Fruit fly (Drosophila melanogaster) whole organism, embryonic: ENCODE data around the gene Snx17.
A peak's percentile ranks its signal among the peaks of the same experiment; 100 is the strongest.

ENCODE experiments used
- Bgb ChIP-seq: fragments of 200-800 bp; sonication (Bioruptor generic); IDR thresholded peaks from 2 replicates; pipeline ENCODE4 v1.3.6; 2022; ENCODE audit warnings: missing biosample characterization, missing genetic modification characterization; ENCODE audit not compliant: partially characterized antibody
- CG10366 ChIP-seq: fragments of 200-800 bp; sonication (Bioruptor generic); IDR thresholded peaks from 2 replicates; pipeline ENCODE4 v1.3.6; 2022; ENCODE audit warnings: missing biosample characterization, missing genetic modification characterization
- CG10543 ChIP-seq: fragments of 200-800 bp; sonication (Bioruptor generic); optimal IDR thresholded peaks from 3 replicates; lab custom pipeline; 2017; ENCODE audit warnings: missing biosample characterization, mild to moderate bottlenecking, missing genetic modification characterization, moderate library complexity
- CG11560 ChIP-seq: fragments of 200-800 bp; sonication (Bioruptor generic); IDR thresholded peaks from 3 replicates; pipeline ENCODE4 v1.3.6; 2022; ENCODE audit warnings: missing biosample characterization, missing genetic modification characterization
- CG12769 ChIP-seq: fragments of 200-800 bp; sonication (Bioruptor generic); optimal IDR thresholded peaks from 2 replicates; lab custom pipeline; 2019; ENCODE audit warnings: missing biosample characterization, mild to moderate bottlenecking, missing genetic modification characterization, moderate library complexity
- CG13123 ChIP-seq: fragments of 200-800 bp; sonication (Bioruptor generic); optimal IDR thresholded peaks from 2 replicates; lab custom pipeline; 2016; ENCODE audit warnings: missing biosample characterization, missing genetic modification characterization
- CG15011 ChIP-seq: fragments of 200-800 bp; sonication (Bioruptor generic); optimal IDR thresholded peaks from 3 replicates; lab custom pipeline; 2018; ENCODE audit warnings: missing biosample characterization, mild to moderate bottlenecking, missing genetic modification characterization
- CG17361 ChIP-seq: fragments of 200-800 bp; sonication (Bioruptor generic); IDR thresholded peaks from 3 replicates; pipeline ENCODE4 v1.3.6; 2022; ENCODE audit warnings: missing biosample characterization, missing genetic modification characterization
- CG17568 ChIP-seq: fragments of 200-800 bp; sonication (Bioruptor generic); optimal IDR thresholded peaks from 2 replicates; lab custom pipeline; 2018; ENCODE audit warnings: missing biosample characterization, mild to moderate bottlenecking, missing genetic modification characterization, moderate library complexity
- CG2875 ChIP-seq: fragments of 200-800 bp; sonication (Bioruptor generic); optimal IDR thresholded peaks from 2 replicates; lab custom pipeline; 2017; ENCODE audit warnings: missing biosample characterization, mild to moderate bottlenecking, missing genetic modification characterization, missing genetic modification reagents
- CG8089 ChIP-seq: fragments of 200-800 bp; sonication (Bioruptor generic); optimal IDR thresholded peaks from 3 replicates; lab custom pipeline; 2016; ENCODE audit warnings: missing biosample characterization, missing genetic modification characterization
- CG9727 ChIP-seq: fragments of 200-800 bp; sonication (Bioruptor generic); optimal IDR thresholded peaks from 3 replicates; lab custom pipeline; 2017; ENCODE audit warnings: missing biosample characterization, mild to moderate bottlenecking, missing genetic modification characterization
- CHES-1-like ChIP-seq: fragments of 200-800 bp; sonication (Bioruptor generic); optimal IDR thresholded peaks from 2 replicates; lab custom pipeline; 2016; ENCODE audit warnings: missing biosample characterization, missing genetic modification characterization
- CoRest ChIP-seq: fragments of 200-800 bp; sonication (Bioruptor generic); optimal IDR thresholded peaks from 3 replicates; lab custom pipeline; 2018; ENCODE audit warnings: missing biosample characterization, mild to moderate bottlenecking, missing genetic modification characterization, moderate library complexity
- Eip74EF ChIP-seq, 2 experiments: fragments of 200-800 bp in 1 of 2; fragments of >200 bp in 1 of 2; sonication (Bioruptor generic) in 1 of 2; optimal IDR thresholded peaks; 2 replicates each; lab custom pipeline; 2017 to 2019; ENCODE audit warnings: missing biosample characterization in 2 of 2, missing genetic modification characterization in 2 of 2, mild to moderate bottlenecking in 1 of 2, moderate library complexity in 1 of 2
- Elba2 ChIP-seq: fragments of 200-800 bp; sonication (Bioruptor generic); optimal IDR thresholded peaks from 3 replicates; lab custom pipeline; 2016; ENCODE audit warnings: missing biosample characterization, missing genetic modification characterization
- Fer3 ChIP-seq: fragments of 200-800 bp; sonication (Bioruptor generic); optimal IDR thresholded peaks from 2 replicates; lab custom pipeline; 2018; ENCODE audit warnings: missing biosample characterization, mild to moderate bottlenecking, missing genetic modification characterization, moderate library complexity
- H15 ChIP-seq: fragments of 200-800 bp; sonication (Bioruptor generic); IDR thresholded peaks from 3 replicates; pipeline ENCODE4 v1.3.6; 2022; ENCODE audit warnings: missing biosample characterization, missing genetic modification characterization
- H2.0 ChIP-seq: fragments of 200-800 bp; sonication (Bioruptor generic); IDR thresholded peaks from 2 replicates; pipeline ENCODE4 v1.3.6; 2022; ENCODE audit warnings: missing biosample characterization, missing genetic modification characterization
- Hmx ChIP-seq: fragments of 200-800 bp; sonication (Bioruptor generic); optimal IDR thresholded peaks from 2 replicates; lab custom pipeline; 2016; ENCODE audit warnings: missing biosample characterization, missing genetic modification characterization
- Hsf ChIP-seq: fragments of 200-800 bp; sonication (Bioruptor generic); optimal IDR thresholded peaks from 3 replicates; lab custom pipeline; 2016; ENCODE audit warnings: missing biosample characterization, missing genetic modification characterization
- Kr ChIP-seq: fragments of 200-800 bp; sonication (Bioruptor generic); optimal IDR thresholded peaks from 2 replicates; lab custom pipeline; 2017; ENCODE audit warnings: missing biosample characterization, mild to moderate bottlenecking, missing genetic modification characterization
- Meics ChIP-seq: fragments of 200-800 bp; sonication (Bioruptor generic); optimal IDR thresholded peaks from 2 replicates; lab custom pipeline; 2017; ENCODE audit warnings: missing biosample characterization, mild to moderate bottlenecking, missing genetic modification characterization
- Nf-YC ChIP-seq: fragments of 200-800 bp; optimal IDR thresholded peaks from 3 replicates; lab custom pipeline; 2019; ENCODE audit warnings: missing biosample characterization, mild to moderate bottlenecking, missing genetic modification characterization, moderate library complexity
- Opbp ChIP-seq: fragments of 200-800 bp; sonication (Bioruptor generic); IDR thresholded peaks from 3 replicates; pipeline ENCODE4 v1.3.6; 2022; ENCODE audit warnings: missing biosample characterization, missing genetic modification characterization; ENCODE audit not compliant: partially characterized antibody
- Poxn ChIP-seq: fragments of 200-800 bp; sonication (Bioruptor generic); IDR thresholded peaks from 2 replicates; pipeline ENCODE4 v1.3.6; 2022; ENCODE audit warnings: missing biosample characterization, missing genetic modification characterization
- Scr ChIP-seq: fragments of 200-800 bp; sonication (Bioruptor generic); IDR thresholded peaks from 2 replicates; pipeline ENCODE4 v1.3.6; 2022; ENCODE audit warnings: missing biosample characterization, missing genetic modification characterization; ENCODE audit not compliant: partially characterized antibody
- Sox102F ChIP-seq: fragments of 200-800 bp; sonication (Bioruptor generic); optimal IDR thresholded peaks from 2 replicates; lab custom pipeline; 2018; ENCODE audit warnings: missing biosample characterization, mild to moderate bottlenecking, missing genetic modification characterization, moderate library complexity
- bbx ChIP-seq: fragments of 200-800 bp; sonication (Bioruptor generic); IDR thresholded peaks from 2 replicates; pipeline ENCODE4 v1.3.6; 2022; ENCODE audit warnings: missing biosample characterization, missing genetic modification characterization; ENCODE audit not compliant: partially characterized antibody
- chm ChIP-seq: fragments of 200-800 bp; sonication (Bioruptor generic); IDR thresholded peaks from 2 replicates; pipeline ENCODE4 v1.3.6; 2022; ENCODE audit warnings: missing biosample characterization, missing genetic modification characterization
- dmrt11E ChIP-seq: fragments of 200-800 bp; sonication (Bioruptor generic); optimal IDR thresholded peaks from 3 replicates; lab custom pipeline; 2018; ENCODE audit warnings: missing biosample characterization, mild to moderate bottlenecking, missing genetic modification characterization, moderate library complexity
- eyg ChIP-seq: fragments of 200-800 bp; sonication (Bioruptor generic); optimal IDR thresholded peaks from 3 replicates; lab custom pipeline; 2016; ENCODE audit warnings: missing biosample characterization, missing genetic modification characterization
- fru ChIP-seq: fragments of >200 bp; optimal IDR thresholded peaks from 2 replicates; lab custom pipeline; 2017
- ham ChIP-seq: fragments of 200-800 bp; sonication (Bioruptor generic); IDR thresholded peaks from 2 replicates; pipeline ENCODE4 v1.3.6; 2022; ENCODE audit warnings: missing biosample characterization, missing genetic modification characterization
- hbn ChIP-seq: fragments of 200-800 bp; sonication (Bioruptor generic); IDR thresholded peaks from 2 replicates; pipeline ENCODE4 v1.3.6; 2022; ENCODE audit warnings: missing biosample characterization, missing genetic modification characterization; ENCODE audit not compliant: partially characterized antibody
- mirr ChIP-seq: fragments of 200-800 bp; sonication (Bioruptor generic); optimal IDR thresholded peaks from 3 replicates; lab custom pipeline; 2018; ENCODE audit warnings: missing biosample characterization, mild to moderate bottlenecking, missing genetic modification characterization
- nau ChIP-seq: fragments of 200-800 bp; sonication (Bioruptor generic); optimal IDR thresholded peaks from 3 replicates; lab custom pipeline; 2017; ENCODE audit warnings: missing biosample characterization, mild to moderate bottlenecking, missing genetic modification characterization, missing genetic modification reagents
- org-1 ChIP-seq: fragments of 200-800 bp; sonication (Bioruptor generic); optimal IDR thresholded peaks from 2 replicates; lab custom pipeline; 2017; ENCODE audit warnings: missing biosample characterization, missing genetic modification characterization
- repo ChIP-seq: fragments of 200-800 bp; sonication (Bioruptor generic); optimal IDR thresholded peaks from 2 replicates; lab custom pipeline; 2016; ENCODE audit warnings: missing biosample characterization, missing genetic modification characterization
- sc ChIP-seq, 3 experiments: fragments of >200 bp in 2 of 3; fragments of 200-800 bp in 1 of 3; sonication (Bioruptor generic) in 1 of 3; optimal IDR thresholded peaks; 2 replicates in 2 of 3; 3 replicates in 1 of 3; lab custom pipeline; 2017; ENCODE audit warnings: mild to moderate bottlenecking in 1 of 3, missing biosample characterization in 1 of 3, missing genetic modification characterization in 1 of 3, missing genetic modification reagents in 1 of 3
- scrt ChIP-seq: fragments of 200-800 bp; sonication (Bioruptor generic); optimal IDR thresholded peaks from 2 replicates; lab custom pipeline; 2018; ENCODE audit warnings: missing biosample characterization, mild to moderate bottlenecking, missing genetic modification characterization, moderate library complexity
- so ChIP-seq: fragments of 200-800 bp; sonication (Bioruptor generic); IDR thresholded peaks from 3 replicates; pipeline ENCODE4 v1.3.6; 2022; ENCODE audit warnings: missing biosample characterization, missing genetic modification characterization
- sug ChIP-seq: fragments of 200-800 bp; optimal IDR thresholded peaks from 2 replicates; lab custom pipeline; 2019; ENCODE audit warnings: missing biosample characterization, mild to moderate bottlenecking, missing genetic modification characterization, moderate library complexity
- tna ChIP-seq: fragments of 200-800 bp; sonication (Bioruptor generic); IDR thresholded peaks from 2 replicates; pipeline ENCODE4 v1.3.6; 2022; ENCODE audit warnings: missing biosample characterization, missing genetic modification characterization; ENCODE audit not compliant: partially characterized antibody
- trem ChIP-seq: fragments of 200-800 bp; optimal IDR thresholded peaks from 3 replicates; lab custom pipeline; 2019; ENCODE audit warnings: missing biosample characterization, mild to moderate bottlenecking, missing genetic modification characterization, moderate library complexity
- tx ChIP-seq: fragments of 200-800 bp; sonication (Bioruptor generic); optimal IDR thresholded peaks from 2 replicates; lab custom pipeline; 2016; ENCODE audit warnings: missing biosample characterization, missing genetic modification characterization
- unpg ChIP-seq: fragments of 200-800 bp; sonication (Bioruptor generic); optimal IDR thresholded peaks from 3 replicates; lab custom pipeline; 2018; ENCODE audit warnings: missing biosample characterization, mild to moderate bottlenecking, missing genetic modification characterization, moderate library complexity
- usp ChIP-seq: fragments of >200 bp; optimal IDR thresholded peaks from 2 replicates; lab custom pipeline; 2017; ENCODE audit warnings: missing biosample characterization, missing genetic modification characterization
- wdn ChIP-seq: fragments of 200-800 bp; sonication (Bioruptor generic); IDR thresholded peaks from 2 replicates; pipeline ENCODE4 v1.3.6; 2022; ENCODE audit warnings: missing biosample characterization, missing genetic modification characterization
- zen2 ChIP-seq: fragments of 200-800 bp; sonication (Bioruptor generic); IDR thresholded peaks from 3 replicates; pipeline ENCODE4 v1.3.6; 2022; ENCODE audit warnings: missing biosample characterization, missing genetic modification characterization; ENCODE audit not compliant: partially characterized antibody

Gene Snx17

dm6 chr2L:10249655-10250202, 43.0 kb upstream of the Snx17 start (continued):
- no peak for TF ChIP-seq unpg
- TF ChIP-seq Hmx (GFP tag; lab: Kevin White, UChicago), result no peak
- no peak for TF ChIP-seq wdn
- TF ChIP-seq usp (GFP tag; lab: Kevin White, UChicago), result no peak
- TF ChIP-seq zen2 (GFP tag; lab: Robert Waterston, UW), result no peak
- no peak for TF ChIP-seq fru
- peak; percentile 3 for TF ChIP-seq nau
- TF ChIP-seq org-1, result no peak
- no peak for TF ChIP-seq Nf-YC (tag; lab: Kevin White, UChicago)
- TF ChIP-seq H2.0 (GFP tag; lab: Robert Waterston, UW), result no peak
- TF ChIP-seq mirr, result no peak
- TF ChIP-seq CG17568 (GFP tag; lab: Kevin White, UChicago), result peak; percentile 66
- TF ChIP-seq CG11560, result no peak
- TF ChIP-seq tx, result no peak
- TF ChIP-seq CoRest (tag; lab: Kevin White, UChicago), result no peak
- TF ChIP-seq hbn (GFP tag; lab: Robert Waterston, UW), result no peak
- peak; percentile 27 for TF ChIP-seq CG2875 (GFP tag; lab: Kevin White, UChicago)
- no peak for TF ChIP-seq CG10543 (GFP tag; lab: Kevin White, UChicago)
- TF ChIP-seq Kr, result peak; percentile 49
- TF ChIP-seq repo (GFP tag; lab: Kevin White, UChicago), result no peak
- TF ChIP-seq tna, result no peak
- TF ChIP-seq Bgb (GFP tag; lab: Robert Waterston, UW), result no peak
- TF ChIP-seq ham (GFP tag; lab: Robert Waterston, UW), result no peak
- TF ChIP-seq CG13123 (GFP tag; lab: Kevin White, UChicago), result no peak
- TF ChIP-seq scrt (GFP tag; lab: Kevin White, UChicago), result no peak
- TF ChIP-seq trem, result no peak
- no peak for TF ChIP-seq CG10366 (GFP tag; lab: Robert Waterston, UW)
- TF ChIP-seq chm (GFP tag; lab: Robert Waterston, UW), result peak; percentile 80
- TF ChIP-seq CG12769 (tag; lab: Kevin White, UChicago), result no peak
- TF ChIP-seq H15, result no peak
- TF ChIP-seq CHES-1-like (GFP tag; lab: Kevin White, UChicago), result peak; percentile 15
- no peak for TF ChIP-seq Meics (GFP tag; lab: Kevin White, UChicago)
- TF ChIP-seq Eip74EF (GFP tag; optimal IDR thresholded peaks at IDR 0.05; lab: Kevin White, UChicago), result no peak
- TF ChIP-seq so (GFP tag; lab: Robert Waterston, UW), result no peak
- no peak for TF ChIP-seq Hsf (GFP tag; lab: Kevin White, UChicago)
- TF ChIP-seq sug, result peak; percentile 16
- TF ChIP-seq Poxn (GFP tag; lab: Robert Waterston, UW), result no peak
- peak; percentile 26 for TF ChIP-seq CG8089
- TF ChIP-seq Sox102F (GFP tag; lab: Kevin White, UChicago), result no peak
- 0 out of 2 replicates have a peak, but pooled peaks have one; percentile 17 for TF ChIP-seq Scr (GFP tag; lab: Robert Waterston, UW)
- no peak for TF ChIP-seq Opbp
- TF ChIP-seq Elba2, result no peak
- TF ChIP-seq CG15011 (GFP tag; lab: Kevin White, UChicago), result no peak
- TF ChIP-seq sc (optimal IDR thresholded peaks at IDR 0.05; lab: Kevin White, UChicago), result no peak
- TF ChIP-seq sc (GFP tag; optimal IDR thresholded peaks at IDR 0.05; lab: Kevin White, UChicago), result no peak
- no peak for TF ChIP-seq CG9727 (GFP tag; lab: Kevin White, UChicago)
- no peak for TF ChIP-seq bbx (GFP tag; lab: Robert Waterston, UW)
- no peak for TF ChIP-seq eyg (GFP tag; lab: Kevin White, UChicago)
- TF ChIP-seq Fer3 (tag; lab: Kevin White, UChicago), result no peak
- peak; percentile 39 for TF ChIP-seq dmrt11E (tag; lab: Kevin White, UChicago)
- TF ChIP-seq CG17361, result no peak
